Worm (Caenorhabditis elegans) whole organism, L4 larva: ENCODE results near the gene T21B6.3.

ENCODE experiments used
- F26F4.8 ChIP-seq: fragments of 200-800 bp; sonication (Bioruptor generic); conservative IDR thresholded peaks from 2 replicates; pipeline ENCODE4 v1.3.6; 2022; ENCODE audit warnings: missing genetic modification characterization, missing compliant biosample characterization
- ZK546.5 ChIP-seq, 2 experiments: sonication (generic microtip); optimal IDR thresholded peaks; 2 replicates each; lab custom pipeline; 2017; ENCODE audit warnings: missing biosample characterization in 2 of 2, missing genetic modification characterization in 2 of 2
- ceh-44 ChIP-seq: fragments of 200-800 bp; sonication (Bioruptor generic); IDR thresholded peaks from 2 replicates; pipeline ENCODE4 v1.3.6; 2022; ENCODE audit warnings: missing genetic modification reagents, missing genetic modification characterization, missing compliant biosample characterization
- ceh-62 ChIP-seq: sonication (generic microtip); optimal IDR thresholded peaks from 2 replicates; lab custom pipeline; 2017; ENCODE audit warnings: missing biosample characterization, missing genetic modification characterization
- ces-1 ChIP-seq: fragments of 150-350 bp; sonication (generic microtip); optimal IDR thresholded peaks from 4 replicates; lab custom pipeline; 2014; ENCODE audit warnings: missing biosample characterization, missing genetic modification reagents, missing genetic modification characterization
- dpl-1 ChIP-seq: fragments of 150-350 bp; optimal IDR thresholded peaks from 2 replicates; lab custom pipeline; 2014; ENCODE audit warnings: missing biosample characterization, missing genetic modification reagents, missing genetic modification characterization
- jun-1 ChIP-seq: fragments of 150-350 bp; optimal IDR thresholded peaks from 2 replicates; lab custom pipeline; 2014; ENCODE audit warnings: missing biosample characterization, missing genetic modification reagents, missing genetic modification characterization
- lin-1 ChIP-seq: fragments of 200-800 bp; sonication (Bioruptor generic); IDR thresholded peaks from 2 replicates; pipeline ENCODE4 v1.3.6; 2022; ENCODE audit warnings: missing genetic modification reagents, missing genetic modification characterization, missing compliant biosample characterization
- mxl-2 ChIP-seq: fragments of 200-800 bp; sonication (Bioruptor generic); conservative IDR thresholded peaks from 2 replicates; pipeline ENCODE4 v1.3.6; 2022; ENCODE audit warnings: missing genetic modification reagents, missing genetic modification characterization, missing compliant biosample characterization
- nhr-76 ChIP-seq: fragments of 150-350 bp; optimal IDR thresholded peaks from 2 replicates; lab custom pipeline; 2014; ENCODE audit warnings: missing biosample characterization, missing genetic modification characterization
- pha-4 ChIP-seq, 2 experiments: fragments of 150-350 bp in 1 of 2; fragments of 200-800 bp in 1 of 2; sonication (Bioruptor generic) in 1 of 2; IDR thresholded peaks in 1 of 2; optimal IDR thresholded peaks in 1 of 2; 2 replicates each; pipeline versions ENCODE4 v1.3.6 to Lab custom; 2014 to 2022; ENCODE audit warnings: missing genetic modification characterization in 2 of 2, missing genetic modification reagents in 2 of 2, missing biosample characterization in 1 of 2, missing compliant biosample characterization in 1 of 2
- skn-1 ChIP-seq: fragments of 150-350 bp; optimal IDR thresholded peaks from 2 replicates; lab custom pipeline; 2014; ENCODE audit warnings: missing biosample characterization, missing genetic modification characterization
- unc-62 ChIP-seq, 3 experiments: fragments of 150-350 bp in 1 of 3; sonication (generic microtip); optimal IDR thresholded peaks in 2 of 3; peaks in 1 of 3; 1 replicate in 1 of 3; 2 replicates in 2 of 3; lab custom pipeline; 2014 to 2017; ENCODE audit warnings: missing biosample characterization in 3 of 3, missing genetic modification characterization in 3 of 3, missing genetic modification reagents in 3 of 3, missing genotype in 1 of 3

- TF ChIP-seq mxl-2 (GFP tag; lab: Robert Waterston, UW), result no peak
- no peak for TF ChIP-seq ceh-44 (GFP tag; lab: Robert Waterston, UW)
- peak in 1 of 2 experiments; percentile 74 for TF ChIP-seq unc-62 (GFP tag; optimal IDR thresholded peaks at IDR 0.05 in 1 of 2; lab: Kevin White, UChicago)
- no peak for TF ChIP-seq unc-62 (tag; optimal IDR thresholded peaks at IDR 0.05; lab: Kevin White, UChicago)
- TF ChIP-seq F26F4.8 (GFP tag; lab: Robert Waterston, UW), result no peak
- TF ChIP-seq lin-1 (GFP tag; lab: Robert Waterston, UW), result no peak
- no peak for TF ChIP-seq dpl-1
- TF ChIP-seq skn-1, result no peak
- TF ChIP-seq pha-4 (GFP tag; IDR thresholded peaks at IDR 0.05; lab: Robert Waterston, UW), result no peak
- TF ChIP-seq pha-4 (tag; optimal IDR thresholded peaks at IDR 0.05; lab: Kevin White, UChicago), result no peak
- no peak for TF ChIP-seq jun-1 (tag; lab: Kevin White, UChicago)
- no peak for TF ChIP-seq ces-1 (GFP tag; lab: Kevin White, UChicago)
- TF ChIP-seq nhr-76 (tag; lab: Kevin White, UChicago), result no peak
- no peak for TF ChIP-seq ZK546.5 (tag; optimal IDR thresholded peaks at IDR 0.05; lab: Kevin White, UChicago)
- no peak for TF ChIP-seq ceh-62
These were observed 2.4 kb upstream of the T21B6.3 start, which contains the start of gene K09C8.7 for ce11 chrX:10951168-10951567.
